Worm (Caenorhabditis elegans): Measurements from ENCODE around the gene C53A3.4.

Gene C53A3.4

ce11 chrV:5769999-5770398 lies 11.3 kb upstream of the C53A3.4 start:
- no peak for TF ChIP-seq ztf-4 (tag; optimal IDR thresholded peaks at IDR 0.05)
- no peak for TF ChIP-seq egl-27 (tag; optimal IDR thresholded peaks at IDR 0.05)
- no peak for TF ChIP-seq peb-1 (tag; optimal IDR thresholded peaks at IDR 0.05)
- no peak for TF ChIP-seq ztf-11 (tag; optimal IDR thresholded peaks at IDR 0.05)
- no peak for TF ChIP-seq nhr-129 (tag; optimal IDR thresholded peaks at IDR 0.05)
- no peak for TF ChIP-seq nhr-21 (tag; optimal IDR thresholded peaks at IDR 0.05)
- TF ChIP-seq aly-2 (tag; optimal IDR thresholded peaks at IDR 0.05), result no peak
- no peak for TF ChIP-seq mbf-1 (tag; optimal IDR thresholded peaks at IDR 0.05)
- TF ChIP-seq unc-39 (tag; optimal IDR thresholded peaks at IDR 0.05), result no peak
- no peak for TF ChIP-seq nhr-25 (tag; optimal IDR thresholded peaks at IDR 0.05)
- TF ChIP-seq mdl-1 (tag; optimal IDR thresholded peaks at IDR 0.05), result no peak
- no peak for TF ChIP-seq nhr-10 (tag; optimal IDR thresholded peaks at IDR 0.05)
- TF ChIP-seq nhr-77 (tag; optimal IDR thresholded peaks at IDR 0.05), result no peak
- no peak for TF ChIP-seq nhr-6 (tag; optimal IDR thresholded peaks at IDR 0.05)
- no peak for TF ChIP-seq lin-11 (tag; optimal IDR thresholded peaks at IDR 0.05)

ce11 chrV:5769500-5769899 lies 10.8 kb upstream of the C53A3.4 start:
- TF ChIP-seq lsy-2 (tag; optimal IDR thresholded peaks at IDR 0.05), result no peak
- TF ChIP-seq alr-1 (tag; optimal IDR thresholded peaks at IDR 0.05), result no peak
- TF ChIP-seq fos-1 (tag; optimal IDR thresholded peaks at IDR 0.05), result peak; percentile 41
- TF ChIP-seq sma-9 (GFP tag; optimal IDR thresholded peaks at IDR 0.05), result peak; percentile 54
- no peak for TF ChIP-seq sma-9 (tag; optimal IDR thresholded peaks at IDR 0.05)
- peak; percentile 20 for TF ChIP-seq crh-2 (tag; optimal IDR thresholded peaks at IDR 0.05)

ce11 chrV:5768292-5768695 lies 9.6 kb upstream of the C53A3.4 start:
- peak; percentile 77 to 78 for TF ChIP-seq mdl-1 (tag; optimal IDR thresholded peaks at IDR 0.05)
- no peak for TF ChIP-seq ceh-82 (tag; optimal IDR thresholded peaks at IDR 0.05)
- peak; percentile 81 for TF ChIP-seq blmp-1 (tag; optimal IDR thresholded peaks at IDR 0.05; ENCODE audit: insufficient read depth)
- no peak for TF ChIP-seq nhr-12 (tag; optimal IDR thresholded peaks at IDR 0.05)
- TF ChIP-seq ZK546.5 (tag; optimal IDR thresholded peaks at IDR 0.05), result no peak
- no peak for TF ChIP-seq peb-1 (tag; optimal IDR thresholded peaks at IDR 0.05)
- no peak for TF ChIP-seq ama-1 (optimal IDR thresholded peaks at IDR 0.05)
- TF ChIP-seq elt-3 (tag; optimal IDR thresholded peaks at IDR 0.05), result no peak
- no peak for TF ChIP-seq lin-39 (tag; optimal IDR thresholded peaks at IDR 0.05)
- no peak for TF ChIP-seq dmd-4 (tag; optimal IDR thresholded peaks at IDR 0.05)
- TF ChIP-seq ztf-4 (tag; optimal IDR thresholded peaks at IDR 0.05), result no peak
- TF ChIP-seq snpc-4 (tag; optimal IDR thresholded peaks at IDR 0.05), result no peak
- TF ChIP-seq sma-9 (GFP tag; optimal IDR thresholded peaks at IDR 0.05), result peak; percentile 92
- peak; percentile 10 for TF ChIP-seq sma-9 (tag; optimal IDR thresholded peaks at IDR 0.05)
- no peak for TF ChIP-seq R02D3.7 (tag; optimal IDR thresholded peaks at IDR 0.05)
- TF ChIP-seq aly-2 (tag; optimal IDR thresholded peaks at IDR 0.05), result no peak
- no peak for TF ChIP-seq unc-62 (GFP tag; optimal IDR thresholded peaks at IDR 0.05)
- peak; percentile 19 for TF ChIP-seq mab-5 (tag; optimal IDR thresholded peaks at IDR 0.05)
- no peak for TF ChIP-seq elt-1 (tag; optimal IDR thresholded peaks at IDR 0.05)
- no peak for TF ChIP-seq skn-1 (tag; optimal IDR thresholded peaks at IDR 0.05)
- peak; percentile 90 for TF ChIP-seq F13H6.1 (tag; optimal IDR thresholded peaks at IDR 0.05)
- peak; percentile 62 for TF ChIP-seq nhr-129 (tag; optimal IDR thresholded peaks at IDR 0.05)
- no peak for TF ChIP-seq nhr-77 (tag; optimal IDR thresholded peaks at IDR 0.05)
- TF ChIP-seq unc-39 (tag; optimal IDR thresholded peaks at IDR 0.05), result no peak
- no peak for TF ChIP-seq unc-55 (GFP tag; optimal IDR thresholded peaks at IDR 0.05)
- TF ChIP-seq nhr-6 (tag; optimal IDR thresholded peaks at IDR 0.05), result no peak
- peak; percentile 94 for TF ChIP-seq nhr-21 (tag; optimal IDR thresholded peaks at IDR 0.05)
- TF ChIP-seq nhr-11 (tag; optimal IDR thresholded peaks at IDR 0.05), result no peak
- TF ChIP-seq lin-13 (GFP tag; optimal IDR thresholded peaks at IDR 0.05), result no peak
- peak; percentile 39 for TF ChIP-seq Y55F3AM.14 (GFP tag; optimal IDR thresholded peaks at IDR 0.05)
- TF ChIP-seq nhr-23 (tag; optimal IDR thresholded peaks at IDR 0.05), result no peak
- peak; percentile 94 for TF ChIP-seq sma-3 (GFP tag; optimal IDR thresholded peaks at IDR 0.05)
- peak; percentile 17 for TF ChIP-seq sem-4 (tag; optimal IDR thresholded peaks at IDR 0.05)
- no peak for TF ChIP-seq ceh-16 (tag; optimal IDR thresholded peaks at IDR 0.05)
- TF ChIP-seq crh-2 (tag; optimal IDR thresholded peaks at IDR 0.05), result peak; percentile 63
- peak; percentile 78 for TF ChIP-seq egl-27 (tag; optimal IDR thresholded peaks at IDR 0.05)
- TF ChIP-seq C34F6.9 (tag; optimal IDR thresholded peaks at IDR 0.05), result no peak
- no peak for TF ChIP-seq nhr-237 (tag; optimal IDR thresholded peaks at IDR 0.05)
- TF ChIP-seq lin-11 (tag; optimal IDR thresholded peaks at IDR 0.05), result no peak
- no peak for TF ChIP-seq zag-1 (tag; optimal IDR thresholded peaks at IDR 0.05)
- TF ChIP-seq lsy-2 (tag; optimal IDR thresholded peaks at IDR 0.05), result peak in 1 of 2 experiments; percentile 19
- TF ChIP-seq mbf-1 (tag; optimal IDR thresholded peaks at IDR 0.05), result no peak
- TF ChIP-seq nhr-10 (tag; optimal IDR thresholded peaks at IDR 0.05), result no peak
- peak; percentile 57 for TF ChIP-seq gmeb-1 (tag; optimal IDR thresholded peaks at IDR 0.05)
- TF ChIP-seq alr-1 (tag; optimal IDR thresholded peaks at IDR 0.05), result no peak
- peak; percentile 49 for TF ChIP-seq nhr-25 (tag; optimal IDR thresholded peaks at IDR 0.05)
- no peak for TF ChIP-seq ztf-11 (tag; optimal IDR thresholded peaks at IDR 0.05)
- TF ChIP-seq fos-1 (tag; optimal IDR thresholded peaks at IDR 0.05), result peak; percentile 39
- TF ChIP-seq ztf-1 (GFP tag; conservative IDR thresholded peaks at IDR 0.05), result no peak

Data from whole organism, L2 larva.